Fruit fly (Drosophila melanogaster): Measurements from ENCODE around the gene CG3625.

The CG3625 gene

DNA sequence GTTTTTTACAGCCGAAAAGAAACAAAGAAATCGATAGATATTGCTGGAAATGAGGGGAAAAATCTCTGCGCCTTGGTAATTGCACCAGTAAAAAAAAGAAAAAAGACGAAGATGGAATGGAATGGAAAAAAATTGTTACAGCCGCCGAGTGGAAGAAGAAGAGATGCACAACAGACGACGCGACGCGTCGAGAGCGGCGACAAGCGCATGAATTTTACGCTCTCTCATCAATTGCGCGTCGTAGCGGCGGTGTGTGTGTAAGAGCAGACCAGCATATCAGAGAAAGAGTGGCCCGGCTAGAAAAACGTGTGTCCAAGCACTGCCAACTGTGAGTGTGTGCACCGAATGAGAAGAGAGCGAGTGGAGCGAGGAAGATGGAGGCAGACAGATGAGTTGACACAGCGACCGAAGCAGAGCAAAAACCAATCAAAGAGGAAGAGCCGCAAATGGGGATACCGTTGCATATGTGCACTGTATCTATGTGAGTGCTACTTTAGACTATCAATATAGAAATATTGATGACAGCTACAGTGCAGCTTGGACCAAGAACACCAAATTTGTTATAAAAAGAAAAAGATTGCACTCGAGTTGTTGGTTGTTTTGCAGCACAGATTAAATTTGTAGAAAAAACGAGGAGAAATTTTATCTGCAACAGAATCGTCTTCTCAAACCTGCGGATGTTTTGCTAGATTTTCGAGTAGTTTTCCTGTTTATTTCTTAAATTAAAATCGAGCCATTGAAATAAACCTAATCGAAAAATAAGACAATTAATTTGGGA lies 42.4 kb downstream of the CG3625 start:
- peak; percentile 39 for TF ChIP-seq Jra (GFP tag; optimal IDR thresholded peaks at IDR 0.05)
- TF ChIP-seq HLH106 (tag; optimal IDR thresholded peaks at IDR 0.05), result no peak
- TF ChIP-seq Dif (GFP tag; optimal IDR thresholded peaks at IDR 0.05; ENCODE audit: partially characterized antibody), result peak; percentile 90
- no peak for TF ChIP-seq CrebA (GFP tag; optimal IDR thresholded peaks at IDR 0.05; ENCODE audit: borderline replicate concordance)
- TF ChIP-seq dl (GFP tag; optimal IDR thresholded peaks at IDR 0.05; ENCODE audit: insufficient read depth in 1 of 2, partially characterized antibody in 2 of 2), result peak; percentile 63 to 83
- TF ChIP-seq h (GFP tag; optimal IDR thresholded peaks at IDR 0.05), result no peak
- no peak for TF ChIP-seq Myc (optimal IDR thresholded peaks at IDR 0.05)
- TF ChIP-seq Abd-B (GFP tag; optimal IDR thresholded peaks at IDR 0.05), result no peak
- no peak for TF ChIP-seq OdsH (GFP tag; optimal IDR thresholded peaks at IDR 0.05)
- TF ChIP-seq fru (GFP tag; optimal IDR thresholded peaks at IDR 0.05), result peak; percentile 40
- TF ChIP-seq dmrt93B (GFP tag; optimal IDR thresholded peaks at IDR 0.05), result no peak
- TF ChIP-seq foxo (GFP tag; optimal IDR thresholded peaks at IDR 0.05), result peak in 1 of 2 experiments; percentile 49
- no peak for TF ChIP-seq tai (GFP tag; optimal IDR thresholded peaks at IDR 0.05)
- no peak for TF ChIP-seq Vsx2 (GFP tag; optimal IDR thresholded peaks at IDR 0.05; ENCODE audit: partially characterized antibody)
- TF ChIP-seq Hr83 (GFP tag; optimal IDR thresholded peaks at IDR 0.05; ENCODE audit: poor library complexity, severe bottlenecking), result no peak
- TF ChIP-seq CG32264 (GFP tag; optimal IDR thresholded peaks at IDR 0.05), result no peak
- no peak for TF ChIP-seq sage (GFP tag; optimal IDR thresholded peaks at IDR 0.05)
- TF ChIP-seq woc (GFP tag; optimal IDR thresholded peaks at IDR 0.05), result peak; percentile 9
- TF ChIP-seq brk (GFP tag; optimal IDR thresholded peaks at IDR 0.05), result no peak
- TF ChIP-seq jim (GFP tag; optimal IDR thresholded peaks at IDR 0.05), result no peak
- TF ChIP-seq CG9705 (GFP tag; optimal IDR thresholded peaks at IDR 0.05), result no peak
- no peak for TF ChIP-seq Sp1 (GFP tag; optimal IDR thresholded peaks at IDR 0.05)
- no peak for TF ChIP-seq rgr (GFP tag; optimal IDR thresholded peaks at IDR 0.05)
- TF ChIP-seq usp (GFP tag; optimal IDR thresholded peaks at IDR 0.05), result no peak
- TF ChIP-seq psq (GFP tag; optimal IDR thresholded peaks at IDR 0.05), result peak; percentile 55
- TF ChIP-seq GATAd (GFP tag; optimal IDR thresholded peaks at IDR 0.05), result no peak
- no peak for TF ChIP-seq lola (GFP tag; optimal IDR thresholded peaks at IDR 0.05)
- TF ChIP-seq Mio (GFP tag; optimal IDR thresholded peaks at IDR 0.05), result no peak
- TF ChIP-seq Hnf4 (GFP tag; optimal IDR thresholded peaks at IDR 0.05), result peak; percentile 27
- no peak for TF ChIP-seq Dfd (GFP tag; optimal IDR thresholded peaks at IDR 0.05)
- TF ChIP-seq br (GFP tag; optimal IDR thresholded peaks at IDR 0.05), result peak; percentile 52
- TF ChIP-seq dsf (GFP tag; optimal IDR thresholded peaks at IDR 0.05; ENCODE audit: borderline replicate concordance), result no peak
- no peak for TF ChIP-seq pan (optimal IDR thresholded peaks at IDR 0.05)
- no peak for TF ChIP-seq sv (GFP tag; optimal IDR thresholded peaks at IDR 0.05)
- no peak for TF ChIP-seq Rel (GFP tag; optimal IDR thresholded peaks at IDR 0.05)
- no peak for TF ChIP-seq Rel (tag; optimal IDR thresholded peaks at IDR 0.05)
- no peak for TF ChIP-seq Hr78 (GFP tag; optimal IDR thresholded peaks at IDR 0.05)
- TF ChIP-seq N (GFP tag; optimal IDR thresholded peaks at IDR 0.05), result no peak
- peak; percentile 37 for TF ChIP-seq ey (GFP tag; optimal IDR thresholded peaks at IDR 0.05)

DNA sequence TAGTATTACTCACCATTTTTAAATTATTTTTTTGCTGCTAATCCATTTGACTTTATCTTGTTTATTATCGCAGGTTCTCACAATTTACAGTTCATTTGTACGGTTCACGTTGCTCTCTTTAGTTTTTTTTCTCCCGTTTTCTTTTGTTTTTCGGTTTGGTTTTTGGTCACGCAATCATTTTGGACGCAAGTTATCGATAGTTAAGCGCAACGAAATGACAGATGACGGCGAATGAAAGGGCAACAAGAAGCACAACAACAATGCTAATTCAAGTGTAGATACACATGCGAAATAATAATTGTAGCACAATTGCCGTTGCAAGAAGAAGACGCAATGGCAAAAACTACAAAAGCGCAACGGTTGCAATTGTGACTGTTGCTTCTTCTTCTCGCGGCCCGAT lies 43.0 kb downstream of the CG3625 start:
- no peak for TF ChIP-seq psq (GFP tag; optimal IDR thresholded peaks at IDR 0.05)
- no peak for TF ChIP-seq Sp1 (GFP tag; optimal IDR thresholded peaks at IDR 0.05)
- TF ChIP-seq ey (GFP tag; optimal IDR thresholded peaks at IDR 0.05), result no peak

Data from whole organism, wandering third instar larva.